Worm (Caenorhabditis elegans) whole organism, mixed stage, embryonic: ENCODE measurements around the gene far-3.

Experiments
- blmp-1 ChIP-seq: fragments of 150-350 bp; optimal IDR thresholded peaks from 2 replicates; lab custom pipeline; 2014; ENCODE audit warnings: missing biosample characterization, missing genetic modification characterization
- ces-1 ChIP-seq: fragments of 150-350 bp; optimal IDR thresholded peaks from 2 replicates; lab custom pipeline; 2014; ENCODE audit warnings: missing biosample characterization, missing genetic modification reagents, missing genetic modification characterization
- elt-3 ChIP-seq: fragments of 150-350 bp; optimal IDR thresholded peaks from 2 replicates; lab custom pipeline; 2014; ENCODE audit warnings: missing biosample characterization, missing genetic modification characterization
- nhr-12 ChIP-seq: fragments of 150-350 bp; optimal IDR thresholded peaks from 2 replicates; lab custom pipeline; 2014; ENCODE audit warnings: missing biosample characterization, missing genetic modification characterization
- nhr-237 ChIP-seq: fragments of 150-350 bp; optimal IDR thresholded peaks from 2 replicates; lab custom pipeline; 2014; ENCODE audit warnings: missing biosample characterization, missing genetic modification characterization
- sptf-1 ChIP-seq: sonication (generic microtip); optimal IDR thresholded peaks from 2 replicates; lab custom pipeline; 2017; ENCODE audit warnings: mild to moderate bottlenecking, missing genetic modification characterization, moderate library complexity, missing compliant biosample characterization
- unc-120 ChIP-seq: sonication (generic microtip); optimal IDR thresholded peaks from 2 replicates; lab custom pipeline; 2017; ENCODE audit warnings: missing genetic modification characterization, missing compliant biosample characterization; ENCODE audit not compliant: poor library complexity, severe bottlenecking
- unc-62 ChIP-seq: fragments of 150-350 bp; optimal IDR thresholded peaks from 2 replicates; lab custom pipeline; 2014; ENCODE audit warnings: missing biosample characterization, missing genetic modification reagents, missing genetic modification characterization

- TF ChIP-seq blmp-1 (tag; lab: Kevin White, UChicago) (no peak), nhr-237 (tag; lab: Kevin White, UChicago) (no peak), ces-1 (GFP tag; lab: Kevin White, UChicago) (no peak), unc-62 (GFP tag; lab: Kevin White, UChicago) (no peak), unc-120 (tag; lab: Kevin White, UChicago) (no peak), elt-3 (tag; lab: Kevin White, UChicago) (no peak), nhr-12 (tag; lab: Kevin White, UChicago) (no peak), sptf-1 (no peak)
Measured at ce11 chrV:13002070-13002469, 4.7 kb upstream of the far-3 start, which contains the start of gene inft-2.
